Worm (Caenorhabditis elegans) whole organism, L1 larva: Measurements from ENCODE around the gene clec-25.
A peak's percentile ranks its signal among the peaks of the same experiment; 100 is the strongest.

Experiments
- C16A3.4 ChIP-seq: fragments of 150-350 bp; optimal IDR thresholded peaks from 2 replicates; lab custom pipeline; 2014; ENCODE audit warnings: missing biosample characterization, missing genetic modification characterization
- C34B4.2 ChIP-seq: sonication (generic microtip); optimal IDR thresholded peaks from 2 replicates; lab custom pipeline; 2017; ENCODE audit warnings: mild to moderate bottlenecking, missing genetic modification characterization, missing compliant biosample characterization
- F16B12.6 ChIP-seq: fragments of 150-350 bp; optimal IDR thresholded peaks from 2 replicates; lab custom pipeline; 2014; ENCODE audit warnings: missing biosample characterization, missing genetic modification characterization
- Y116A8C.19 ChIP-seq: sonication (generic microtip); optimal IDR thresholded peaks from 2 replicates; lab custom pipeline; 2016; ENCODE audit warnings: missing compliant biosample characterization, missing genetic modification characterization, borderline replicate concordance
- alr-1 ChIP-seq: fragments of 200-800 bp; sonication (Bioruptor generic); optimal IDR thresholded peaks from 2 replicates; lab custom pipeline; 2018; ENCODE audit warnings: borderline replicate concordance, mild to moderate bottlenecking, missing genetic modification characterization, missing compliant biosample characterization
- aly-2 ChIP-seq: fragments of 150-350 bp; optimal IDR thresholded peaks from 2 replicates; lab custom pipeline; 2014; ENCODE audit warnings: missing biosample characterization, missing genetic modification characterization
- blmp-1 ChIP-seq: fragments of 150-350 bp; optimal IDR thresholded peaks from 2 replicates; lab custom pipeline; 2014; ENCODE audit warnings: missing biosample characterization, missing genetic modification characterization
- ceh-63 ChIP-seq: fragments of 200-800 bp; sonication (Bioruptor generic); optimal IDR thresholded peaks from 2 replicates; lab custom pipeline; 2018; ENCODE audit warnings: mild to moderate bottlenecking, missing genetic modification characterization, missing compliant biosample characterization
- ceh-8 ChIP-seq: fragments of 200-800 bp; sonication (Bioruptor generic); optimal IDR thresholded peaks from 2 replicates; lab custom pipeline; 2018; ENCODE audit warnings: mild to moderate bottlenecking, missing genetic modification characterization, moderate library complexity, missing compliant biosample characterization
- ceh-88 ChIP-seq: fragments of 200-800 bp; sonication (Bioruptor generic); IDR thresholded peaks from 2 replicates; pipeline ENCODE4 v1.3.6; 2022; ENCODE audit warnings: missing genetic modification characterization, missing compliant biosample characterization
- ceh-90 ChIP-seq: sonication (generic microtip); optimal IDR thresholded peaks from 2 replicates; lab custom pipeline; 2016; ENCODE audit warnings: missing genetic modification characterization, missing compliant biosample characterization
- dpl-1 ChIP-seq, 3 experiments: fragments of 150-350 bp in 2 of 3; sonication (generic microtip) in 1 of 3; optimal IDR thresholded peaks; 2 replicates each; lab custom pipeline; 2014 to 2017; ENCODE audit warnings: missing biosample characterization in 3 of 3, missing genetic modification characterization in 3 of 3, missing genetic modification reagents in 3 of 3
- dsc-1 ChIP-seq: sonication (generic microtip); optimal IDR thresholded peaks from 2 replicates; lab custom pipeline; 2016; ENCODE audit warnings: mild to moderate bottlenecking, missing genetic modification characterization, missing compliant biosample characterization
- efl-3 ChIP-seq: fragments of 200-800 bp; sonication (Bioruptor generic); optimal IDR thresholded peaks from 2 replicates; lab custom pipeline; 2018; ENCODE audit warnings: mild to moderate bottlenecking, missing genetic modification characterization, missing compliant biosample characterization
- egl-27 ChIP-seq, 2 experiments: fragments of 150-350 bp in 1 of 2; sonication (generic microtip); optimal IDR thresholded peaks; 3 replicates each; lab custom pipeline; 2017 to 2018; ENCODE audit warnings: missing biosample characterization in 2 of 2, missing genetic modification characterization in 2 of 2, missing genetic modification reagents in 2 of 2
- fkh-10 ChIP-seq: sonication (generic microtip); optimal IDR thresholded peaks from 2 replicates; lab custom pipeline; 2017; ENCODE audit warnings: missing biosample characterization, missing genetic modification reagents, missing genetic modification characterization
- fkh-4 ChIP-seq: sonication (generic microtip); optimal IDR thresholded peaks from 2 replicates; lab custom pipeline; 2016; ENCODE audit warnings: missing compliant biosample characterization, missing genetic modification characterization, borderline replicate concordance
- fos-1 ChIP-seq: fragments of 150-350 bp; optimal IDR thresholded peaks from 2 replicates; lab custom pipeline; 2014; ENCODE audit warnings: missing biosample characterization, missing genetic modification characterization
- irx-1 ChIP-seq: sonication (generic microtip); optimal IDR thresholded peaks from 2 replicates; lab custom pipeline; 2016; ENCODE audit warnings: missing genetic modification characterization, missing compliant biosample characterization
- lin-13 ChIP-seq: fragments of 150-350 bp; optimal IDR thresholded peaks from 2 replicates; lab custom pipeline; 2014; ENCODE audit warnings: missing biosample characterization, missing genetic modification reagents, missing genetic modification characterization
- lin-15B ChIP-seq: fragments of 150-350 bp; sonication (generic microtip); optimal IDR thresholded peaks from 3 replicates; lab custom pipeline; 2014; ENCODE audit warnings: missing biosample characterization, missing genetic modification characterization
- lin-39 ChIP-seq: fragments of 150-350 bp; optimal IDR thresholded peaks from 2 replicates; lab custom pipeline; 2014; ENCODE audit warnings: missing biosample characterization, missing genetic modification reagents, missing genetic modification characterization
- mep-1 ChIP-seq: fragments of 150-350 bp; optimal IDR thresholded peaks from 2 replicates; lab custom pipeline; 2014; ENCODE audit warnings: missing biosample characterization, missing genetic modification characterization
- nhr-12 ChIP-seq: sonication (generic microtip); optimal IDR thresholded peaks from 2 replicates; lab custom pipeline; 2017; ENCODE audit warnings: missing biosample characterization, missing genetic modification characterization
- nhr-28 ChIP-seq: fragments of 150-350 bp; optimal IDR thresholded peaks from 2 replicates; lab custom pipeline; 2014; ENCODE audit warnings: missing biosample characterization, missing genetic modification characterization
- nhr-85 ChIP-seq: sonication (generic microtip); peaks from one replicate; lab custom pipeline; 2016; ENCODE audit warnings: missing genetic modification characterization, inconsistent platforms, missing compliant biosample characterization
- rnt-1 ChIP-seq: sonication (generic microtip); optimal IDR thresholded peaks from 2 replicates; lab custom pipeline; 2016; ENCODE audit warnings: mild to moderate bottlenecking, missing genetic modification characterization, moderate library complexity, missing compliant biosample characterization
- skn-1 ChIP-seq: fragments of 150-350 bp; optimal IDR thresholded peaks from 2 replicates; lab custom pipeline; 2014; ENCODE audit warnings: missing biosample characterization, missing genetic modification characterization
- snu-23 ChIP-seq: sonication (generic microtip); optimal IDR thresholded peaks from 2 replicates; lab custom pipeline; 2016; ENCODE audit warnings: missing genetic modification characterization, missing compliant biosample characterization
- sox-4 ChIP-seq: sonication (generic microtip); optimal IDR thresholded peaks from 2 replicates; lab custom pipeline; 2016; ENCODE audit warnings: missing genetic modification characterization, missing compliant biosample characterization
- sup-37 ChIP-seq: fragments of 200-800 bp; sonication (Bioruptor generic); optimal IDR thresholded peaks from 2 replicates; lab custom pipeline; 2018; ENCODE audit warnings: mild to moderate bottlenecking, missing genetic modification characterization, missing compliant biosample characterization
- swsn-7 ChIP-seq: sonication (generic microtip); optimal IDR thresholded peaks from 2 replicates; lab custom pipeline; 2016; ENCODE audit warnings: missing genetic modification characterization, missing compliant biosample characterization
- tbx-2 ChIP-seq: sonication (generic microtip); optimal IDR thresholded peaks from 2 replicates; lab custom pipeline; 2016; ENCODE audit warnings: missing genetic modification characterization, missing compliant biosample characterization
- unc-30 ChIP-seq: sonication (generic microtip); optimal IDR thresholded peaks from 2 replicates; lab custom pipeline; 2017; ENCODE audit warnings: missing biosample characterization, missing genetic modification characterization
- unc-62 ChIP-seq: fragments of 150-350 bp; optimal IDR thresholded peaks from 2 replicates; lab custom pipeline; 2014; ENCODE audit warnings: missing biosample characterization, missing genetic modification reagents, missing genetic modification characterization
- unc-98 ChIP-seq: fragments of 200-800 bp; sonication (Bioruptor generic); IDR thresholded peaks from 2 replicates; pipeline ENCODE4 v1.3.6; 2022; ENCODE audit warnings: missing genetic modification characterization, missing compliant biosample characterization
- vab-15 ChIP-seq: sonication (generic microtip); optimal IDR thresholded peaks from 2 replicates; lab custom pipeline; 2017; ENCODE audit warnings: missing genotype, mild to moderate bottlenecking, missing genetic modification characterization, missing compliant biosample characterization
- zip-4 ChIP-seq: fragments of 200-800 bp; sonication (Bioruptor generic); optimal IDR thresholded peaks from 2 replicates; lab custom pipeline; 2018; ENCODE audit warnings: mild to moderate bottlenecking, missing genetic modification characterization, moderate library complexity, missing compliant biosample characterization
- ztf-4 ChIP-seq: fragments of 150-350 bp; optimal IDR thresholded peaks from 2 replicates; lab custom pipeline; 2014; ENCODE audit warnings: missing biosample characterization, missing genetic modification characterization

The clec-25 gene

ce11 chrV:16831921-16832320 is 11.1 kb upstream of the clec-25 start, which contains the start of gene srh-215:
TSS of gene srh-215 (minus strand) at chrV:16832021.
- no peak for TF ChIP-seq blmp-1 (tag; lab: Kevin White, UChicago)
- TF ChIP-seq dpl-1 (GFP tag; optimal IDR thresholded peaks at IDR 0.05; lab: Kevin White, UChicago): no peak
- no peak for TF ChIP-seq fos-1 (tag; lab: Kevin White, UChicago)
- TF ChIP-seq, all 84 proteins: peak for 0

- no peak for TF ChIP-seq C34B4.2 (tag; lab: Kevin White, UChicago)
- TF ChIP-seq lin-15B: no peak
- TF ChIP-seq aly-2 (tag; lab: Kevin White, UChicago): no peak
These were observed 10.2 kb upstream of the clec-25 start, which contains the start of gene phy-3 for ce11 chrV:16832865-16833264. TSS of gene phy-3 (plus strand) at chrV:16833165.

- TF ChIP-seq fkh-10 (GFP tag; lab: Kevin White, UChicago) (no peak), nhr-28 (tag; lab: Kevin White, UChicago) (no peak), Y116A8C.19 (tag; lab: Kevin White, UChicago) (no peak), egl-27 (tag; optimal IDR thresholded peaks at IDR 0.05; lab: Kevin White, UChicago) (no peak), mep-1 (tag; lab: Kevin White, UChicago) (no peak), rnt-1 (tag; lab: Kevin White, UChicago) (no peak), ceh-63 (no peak), ceh-8 (no peak), sup-37 (GFP tag; lab: Kevin White, UChicago) (no peak), F16B12.6 (tag; lab: Kevin White, UChicago) (no peak), snu-23 (GFP tag; lab: Kevin White, UChicago) (no peak), ztf-4 (tag; lab: Kevin White, UChicago) (no peak), tbx-2 (no peak), unc-98 (no peak), nhr-12 (tag; lab: Kevin White, UChicago) (no peak)
These were observed 9.4 kb upstream of the clec-25 start for ce11 chrV:16833672-16834071.

ce11 chrV:16834989-16835388 is 8.1 kb upstream of the clec-25 start, which contains the start of gene tni-3:
TSS of gene tni-3 (minus strand) at chrV:16835128.
- TF ChIP-seq dsc-1 (tag; lab: Kevin White, UChicago) (peak; percentile 87), fkh-4 (tag; lab: Kevin White, UChicago) (peak; percentile 59), dpl-1 (GFP tag; optimal IDR thresholded peaks at IDR 0.05; lab: Kevin White, UChicago) (no peak), ceh-88 (GFP tag; lab: Robert Waterston, UW) (no peak)
- TF ChIP-seq, all 84 proteins: peak for 2

- TF ChIP-seq nhr-12 (tag; lab: Kevin White, UChicago) (no peak), nhr-85 (no peak), lin-13 (GFP tag; lab: Kevin White, UChicago) (no peak), zip-4 (GFP tag; lab: Kevin White, UChicago) (no peak), swsn-7 (tag; lab: Kevin White, UChicago) (no peak), irx-1 (tag; lab: Kevin White, UChicago) (no peak), vab-15 (tag; lab: Kevin White, UChicago) (no peak), sox-4 (tag; lab: Kevin White, UChicago) (no peak), ceh-63 (no peak)
These were observed 6.9 kb upstream of the clec-25 start for ce11 chrV:16836100-16836499.

- TF ChIP-seq efl-3 (GFP tag; lab: Kevin White, UChicago) (no peak), egl-27 (tag; optimal IDR thresholded peaks at IDR 0.05; lab: Kevin White, UChicago) (no peak), C16A3.4 (tag; lab: Kevin White, UChicago) (no peak), ceh-88 (GFP tag; lab: Robert Waterston, UW) (no peak), ceh-90 (tag; lab: Kevin White, UChicago) (no peak), skn-1 (tag; lab: Kevin White, UChicago) (no peak), tbx-2 (no peak), unc-62 (GFP tag; lab: Kevin White, UChicago) (no peak), lin-39 (tag; lab: Kevin White, UChicago) (no peak), unc-30 (tag; lab: Kevin White, UChicago) (no peak), alr-1 (tag; lab: Kevin White, UChicago) (no peak), mep-1 (tag; lab: Kevin White, UChicago) (no peak)
These were observed 4.6 kb upstream of the clec-25 start for ce11 chrV:16838435-16838834.
